Fruit fly (Drosophila melanogaster) whole organism, wandering third instar larva: ENCODE measurements around the gene smog.

Experiments
- Abd-B ChIP-seq: fragments of >200 bp; optimal IDR thresholded peaks from 2 replicates; lab custom pipeline; 2017; ENCODE audit warnings: missing biosample characterization, missing genetic modification characterization
- CG32264 ChIP-seq: fragments of 200-800 bp; sonication (Bioruptor generic); optimal IDR thresholded peaks from 2 replicates; lab custom pipeline; 2016; ENCODE audit warnings: missing biosample characterization, missing genetic modification characterization
- CG9705 ChIP-seq: fragments of 200-800 bp; sonication (Bioruptor generic); optimal IDR thresholded peaks from 2 replicates; lab custom pipeline; 2018; ENCODE audit warnings: missing biosample characterization, mild to moderate bottlenecking, missing genetic modification characterization
- CrebA ChIP-seq: fragments of 200-800 bp; sonication (Bioruptor generic); optimal IDR thresholded peaks from 2 replicates; lab custom pipeline; 2016; ENCODE audit warnings: missing biosample characterization, mild to moderate bottlenecking, missing genetic modification characterization, borderline replicate concordance
- Dfd ChIP-seq: fragments of >200 bp; optimal IDR thresholded peaks from 2 replicates; lab custom pipeline; 2017; ENCODE audit warnings: missing biosample characterization, missing genetic modification characterization
- Dif ChIP-seq: fragments of 200-275, 200-300 bp; sonication (Bioruptor generic); optimal IDR thresholded peaks from 2 replicates; lab custom pipeline; 2018; ENCODE audit warnings: missing biosample characterization, missing genetic modification characterization; ENCODE audit not compliant: partially characterized antibody
- GATAd ChIP-seq: sonication (Bioruptor generic); optimal IDR thresholded peaks from 2 replicates; lab custom pipeline; 2016; ENCODE audit warnings: missing biosample characterization, missing genetic modification characterization
- Hnf4 ChIP-seq: fragments of 200-800 bp; sonication (Bioruptor generic); optimal IDR thresholded peaks from 2 replicates; lab custom pipeline; 2016; ENCODE audit warnings: missing biosample characterization, mild to moderate bottlenecking, missing genetic modification characterization
- Hr78 ChIP-seq: fragments of >200 bp; optimal IDR thresholded peaks from 2 replicates; lab custom pipeline; 2017; ENCODE audit warnings: missing biosample characterization, missing genetic modification characterization
- Hr83 ChIP-seq: fragments of 200-300 bp; sonication (Bioruptor generic); optimal IDR thresholded peaks from 2 replicates; lab custom pipeline; 2016; ENCODE audit warnings: missing biosample characterization, mild to moderate bottlenecking, missing genetic modification characterization, moderate library complexity; ENCODE audit not compliant: poor library complexity, severe bottlenecking
- Jra ChIP-seq: sonication (Bioruptor generic); optimal IDR thresholded peaks from 2 replicates; lab custom pipeline; 2016; ENCODE audit warnings: missing biosample characterization, missing genetic modification characterization
- Mio ChIP-seq: sonication (Bioruptor generic); optimal IDR thresholded peaks from 2 replicates; lab custom pipeline; 2016; ENCODE audit warnings: missing biosample characterization, missing genetic modification characterization
- Myc ChIP-seq: fragments of >200 bp; optimal IDR thresholded peaks from 2 replicates; lab custom pipeline; 2017
- N ChIP-seq: fragments of >200 bp; optimal IDR thresholded peaks from 2 replicates; lab custom pipeline; 2018; ENCODE audit warnings: missing biosample characterization, missing external identifiers, missing genetic modification characterization
- OdsH ChIP-seq: fragments of 200-800 bp; sonication (Bioruptor generic); optimal IDR thresholded peaks from 2 replicates; lab custom pipeline; 2016; ENCODE audit warnings: missing biosample characterization, mild to moderate bottlenecking, missing genetic modification characterization
- Sp1 ChIP-seq: fragments of 200-800 bp; sonication (Bioruptor generic); optimal IDR thresholded peaks from 3 replicates; lab custom pipeline; 2019; ENCODE audit warnings: missing biosample characterization, mild to moderate bottlenecking, missing genetic modification characterization, moderate library complexity
- br ChIP-seq: fragments of 200-800 bp; sonication (Bioruptor generic); optimal IDR thresholded peaks from 2 replicates; lab custom pipeline; 2016; ENCODE audit warnings: missing biosample characterization, missing genetic modification characterization
- brk ChIP-seq: fragments of 200-800 bp; sonication (Bioruptor generic); optimal IDR thresholded peaks from 2 replicates; lab custom pipeline; 2016; ENCODE audit warnings: missing biosample characterization, mild to moderate bottlenecking, missing genetic modification characterization
- dl ChIP-seq, 2 experiments: fragments of 175-275, 200-275 bp in 1 of 2; fragments of 200-275 bp in 1 of 2; sonication (Bioruptor generic); optimal IDR thresholded peaks; lab custom pipeline; 2018; ENCODE audit warnings: mild to moderate bottlenecking in 2 of 2, missing biosample characterization in 2 of 2, missing genetic modification characterization in 2 of 2, moderate library complexity in 2 of 2; ENCODE audit not compliant: partially characterized antibody in 2 of 2, insufficient read depth in 1 of 2
- dmrt93B ChIP-seq: fragments of 200-800 bp; sonication (Bioruptor generic); optimal IDR thresholded peaks from 2 replicates; lab custom pipeline; 2018; ENCODE audit warnings: missing biosample characterization, mild to moderate bottlenecking, missing genetic modification characterization
- dsf ChIP-seq: sonication (Bioruptor generic); optimal IDR thresholded peaks from 2 replicates; lab custom pipeline; 2016; ENCODE audit warnings: missing biosample characterization, missing genetic modification characterization, borderline replicate concordance
- ey ChIP-seq: fragments of 200-800 bp; sonication (Bioruptor generic); optimal IDR thresholded peaks from 2 replicates; lab custom pipeline; 2016; ENCODE audit warnings: missing biosample characterization, missing genetic modification characterization
- foxo ChIP-seq, 2 experiments: fragments of 200-800 bp; sonication (Bioruptor generic); optimal IDR thresholded peaks; 2 replicates in 1 of 2; 3 replicates in 1 of 2; lab custom pipeline; 2016 to 2017; ENCODE audit warnings: missing biosample characterization in 2 of 2, missing genetic modification characterization in 2 of 2
- fru ChIP-seq: fragments of 200-800 bp; sonication (Bioruptor generic); optimal IDR thresholded peaks from 3 replicates; lab custom pipeline; 2016; ENCODE audit warnings: missing biosample characterization, mild to moderate bottlenecking, missing genetic modification characterization
- h ChIP-seq: fragments of 200-800 bp; sonication (Bioruptor generic); optimal IDR thresholded peaks from 3 replicates; lab custom pipeline; 2016; ENCODE audit warnings: missing biosample characterization, mild to moderate bottlenecking, missing genetic modification characterization
- jim ChIP-seq: fragments of 175-275, 200-325 bp; sonication (Bioruptor generic); optimal IDR thresholded peaks from 2 replicates; lab custom pipeline; 2016; ENCODE audit warnings: missing biosample characterization, mild to moderate bottlenecking, missing genetic modification characterization
- lola ChIP-seq: fragments of >200 bp; optimal IDR thresholded peaks from 2 replicates; lab custom pipeline; 2017; ENCODE audit warnings: missing biosample characterization, missing genetic modification characterization
- pan ChIP-seq: fragments of >200 bp; optimal IDR thresholded peaks from 2 replicates; lab custom pipeline; 2017
- psq ChIP-seq: fragments of 200-800 bp; sonication (Bioruptor generic); optimal IDR thresholded peaks from 3 replicates; lab custom pipeline; 2017; ENCODE audit warnings: missing biosample characterization, mild to moderate bottlenecking, missing genetic modification characterization, moderate library complexity
- rgr ChIP-seq: fragments of 200-800 bp; sonication (Bioruptor generic); optimal IDR thresholded peaks from 3 replicates; lab custom pipeline; 2016; ENCODE audit warnings: missing biosample characterization, mild to moderate bottlenecking, missing genetic modification characterization
- sage ChIP-seq: fragments of 200-800 bp; sonication (Bioruptor generic); optimal IDR thresholded peaks from 2 replicates; lab custom pipeline; 2016; ENCODE audit warnings: missing biosample characterization, mild to moderate bottlenecking, missing genetic modification characterization
- tai ChIP-seq: sonication (Bioruptor generic); optimal IDR thresholded peaks from 2 replicates; lab custom pipeline; 2016; ENCODE audit warnings: missing biosample characterization, missing genetic modification characterization
- usp ChIP-seq: fragments of >200 bp; optimal IDR thresholded peaks from 2 replicates; lab custom pipeline; 2017; ENCODE audit warnings: missing biosample characterization, missing genetic modification characterization

Gene smog

dm6 chr2L:4829040-4829439 is 23.6 kb upstream of the smog start:
- TF ChIP-seq CG9705 (GFP tag; lab: Kevin White, UChicago) (no peak), rgr (GFP tag; lab: Kevin White, UChicago) (no peak), OdsH (GFP tag; lab: Kevin White, UChicago) (peak; percentile 18), lola (GFP tag; lab: Kevin White, UChicago) (no peak), CrebA (GFP tag; lab: Kevin White, UChicago) (no peak), Hnf4 (GFP tag; lab: Kevin White, UChicago) (no peak), dmrt93B (GFP tag; lab: Kevin White, UChicago) (no peak), Hr83 (peak; percentile 83), Jra (GFP tag; lab: Kevin White, UChicago) (no peak), br (peak; percentile 45), Mio (no peak), Dfd (GFP tag; lab: Kevin White, UChicago) (no peak), GATAd (GFP tag; lab: Kevin White, UChicago) (no peak), Sp1 (GFP tag; lab: Kevin White, UChicago) (no peak), h (GFP tag; lab: Kevin White, UChicago) (peak; percentile 49), pan (lab: Kevin White, UChicago) (no peak), CG32264 (GFP tag; lab: Kevin White, UChicago) (no peak), Myc (lab: Kevin White, UChicago) (no peak), foxo (GFP tag; optimal IDR thresholded peaks at IDR 0.05; lab: Kevin White, UChicago) (peak in 1 of 2 experiments; percentile 16)

dm6 chr2L:4830490-4830889 is 22.2 kb upstream of the smog start, which contains the start of gene Fnta:
Gene Fnta (minus strand): TSS chr2L:4830693.
- no peak for TF ChIP-seq Hr78 (GFP tag; lab: Kevin White, UChicago)
- no peak for TF ChIP-seq Hnf4 (GFP tag; lab: Kevin White, UChicago)
- no peak for TF ChIP-seq rgr (GFP tag; lab: Kevin White, UChicago)
- TF ChIP-seq fru, result no peak
- no peak for TF ChIP-seq brk (GFP tag; lab: Kevin White, UChicago)
- TF ChIP-seq Myc (lab: Kevin White, UChicago), result no peak
- no peak for TF ChIP-seq lola (GFP tag; lab: Kevin White, UChicago)
- TF ChIP-seq jim (GFP tag; lab: Kevin White, UChicago), result no peak
- no peak for TF ChIP-seq usp (GFP tag; lab: Kevin White, UChicago)
- no peak for TF ChIP-seq Jra (GFP tag; lab: Kevin White, UChicago)
- no peak for TF ChIP-seq Dif (GFP tag; lab: Kevin White, UChicago)
- no peak for TF ChIP-seq h (GFP tag; lab: Kevin White, UChicago)
- no peak for TF ChIP-seq dsf (GFP tag; lab: Kevin White, UChicago)
- TF ChIP-seq Abd-B (GFP tag; lab: Kevin White, UChicago), result no peak
- no peak for TF ChIP-seq dl (GFP tag; optimal IDR thresholded peaks at IDR 0.05; lab: Kevin White, UChicago; ENCODE audit: insufficient read depth in 1 of 2, partially characterized antibody in 2 of 2)
- TF ChIP-seq OdsH (GFP tag; lab: Kevin White, UChicago), result no peak
- no peak for TF ChIP-seq psq (GFP tag; lab: Kevin White, UChicago)
- TF ChIP-seq CG32264 (GFP tag; lab: Kevin White, UChicago), result no peak
- TF ChIP-seq dmrt93B (GFP tag; lab: Kevin White, UChicago), result no peak
- TF ChIP-seq, all 38 proteins: peak for 0

- TF ChIP-seq CG32264 (GFP tag; lab: Kevin White, UChicago) (no peak), h (GFP tag; lab: Kevin White, UChicago) (no peak), Mio (no peak), CG9705 (GFP tag; lab: Kevin White, UChicago) (no peak), sage (GFP tag; lab: Kevin White, UChicago) (no peak), Hnf4 (GFP tag; lab: Kevin White, UChicago) (no peak), Sp1 (GFP tag; lab: Kevin White, UChicago) (no peak), br (no peak), ey (GFP tag; lab: Kevin White, UChicago) (no peak), pan (lab: Kevin White, UChicago) (no peak), Hr83 (no peak), usp (GFP tag; lab: Kevin White, UChicago) (no peak), Dif (GFP tag; lab: Kevin White, UChicago) (no peak), foxo (GFP tag; optimal IDR thresholded peaks at IDR 0.05; lab: Kevin White, UChicago) (no peak), tai (GFP tag; lab: Kevin White, UChicago) (no peak), N (GFP tag; lab: Kevin White, UChicago) (no peak), Myc (lab: Kevin White, UChicago) (no peak), Hr78 (GFP tag; lab: Kevin White, UChicago) (no peak), Jra (GFP tag; lab: Kevin White, UChicago) (no peak)
Observed at dm6 chr2L:4835091-4835689, 17.5 kb upstream of the smog start, which contains the start of gene Ir25a. Gene Ir25a (minus strand): TSS chr2L:4835300.
